Fruit fly (Drosophila melanogaster) whole organism, embryonic: ENCODE data around the gene CG8173.

Experiments
- Adf1 ChIP-seq: fragments of 200-800 bp; sonication (Bioruptor generic); IDR thresholded peaks from 2 replicates; pipeline ENCODE4 v1.3.6; 2022; ENCODE audit warnings: missing biosample characterization, missing genetic modification characterization
- Atf-2 ChIP-seq: fragments of 200-800 bp; sonication (Bioruptor generic); optimal IDR thresholded peaks from 2 replicates; lab custom pipeline; 2016; ENCODE audit warnings: missing biosample characterization, missing genetic modification characterization
- B-H1 ChIP-seq: fragments of 200-800 bp; sonication (Bioruptor generic); IDR thresholded peaks from 3 replicates; pipeline ENCODE4 v1.3.6; 2022; ENCODE audit warnings: missing biosample characterization, missing genetic modification characterization
- CG11504 ChIP-seq: fragments of 200-800 bp; sonication (Bioruptor generic); optimal IDR thresholded peaks from 3 replicates; lab custom pipeline; 2019; ENCODE audit warnings: missing biosample characterization, mild to moderate bottlenecking, missing genetic modification characterization, moderate library complexity
- CG13624 ChIP-seq: fragments of 200-800 bp; sonication (Bioruptor generic); optimal IDR thresholded peaks from 2 replicates; lab custom pipeline; 2016; ENCODE audit warnings: missing biosample characterization, missing genetic modification characterization
- CG17912 ChIP-seq: fragments of 200-800 bp; sonication (Bioruptor generic); optimal IDR thresholded peaks from 2 replicates; lab custom pipeline; 2018; ENCODE audit warnings: missing biosample characterization, mild to moderate bottlenecking, missing genetic modification characterization
- CG2678 ChIP-seq: fragments of 200-800 bp; sonication (Bioruptor generic); optimal IDR thresholded peaks from 3 replicates; lab custom pipeline; 2019; ENCODE audit warnings: missing biosample characterization, mild to moderate bottlenecking, missing genetic modification characterization, moderate library complexity
- CG30403 ChIP-seq: fragments of 200-800 bp; sonication (Bioruptor generic); optimal IDR thresholded peaks from 3 replicates; lab custom pipeline; 2016; ENCODE audit warnings: missing biosample characterization, missing genetic modification characterization
- CG30431 ChIP-seq: fragments of 200-800 bp; sonication (Bioruptor generic); optimal IDR thresholded peaks from 2 replicates; lab custom pipeline; 2017; ENCODE audit warnings: missing biosample characterization, missing genetic modification characterization
- CG6813 ChIP-seq: fragments of 200-800 bp; sonication (Bioruptor generic); optimal IDR thresholded peaks from 2 replicates; lab custom pipeline; 2017; ENCODE audit warnings: missing biosample characterization, missing genetic modification characterization, mild to moderate bottlenecking, moderate library complexity, missing genetic modification reagents
- CkIIα-i1 ChIP-seq: fragments of 200-800 bp; sonication (Bioruptor generic); IDR thresholded peaks from 2 replicates; pipeline ENCODE4 v1.3.6; 2022; ENCODE audit warnings: missing biosample characterization, missing genetic modification characterization
- Dbx ChIP-seq: fragments of 200-800 bp; sonication (Bioruptor generic); IDR thresholded peaks from 3 replicates; pipeline ENCODE4 v1.3.6; 2022; ENCODE audit warnings: missing biosample characterization, missing genetic modification characterization
- Drgx ChIP-seq: fragments of 200-800 bp; sonication (Bioruptor generic); IDR thresholded peaks from 2 replicates; pipeline ENCODE4 v1.3.6; 2022; ENCODE audit warnings: missing biosample characterization, missing genetic modification characterization
- Ets65A ChIP-seq: fragments of 200-800 bp; sonication (Bioruptor generic); peaks from one replicate; lab custom pipeline; 2016; ENCODE audit warnings: missing biosample characterization, missing genetic modification characterization
- Gsc ChIP-seq: fragments of 200-800 bp; sonication (Bioruptor generic); IDR thresholded peaks from 2 replicates; pipeline ENCODE4 v1.3.6; 2022; ENCODE audit warnings: missing biosample characterization, missing genetic modification characterization
- Myb ChIP-seq: fragments of 200-800 bp; sonication (Bioruptor generic); optimal IDR thresholded peaks from 2 replicates; lab custom pipeline; 2016; ENCODE audit warnings: missing biosample characterization, missing genetic modification characterization
- Neu2 ChIP-seq: fragments of 200-800 bp; sonication (Bioruptor generic); optimal IDR thresholded peaks from 3 replicates; lab custom pipeline; 2016; ENCODE audit warnings: missing biosample characterization, missing genetic modification characterization, borderline replicate concordance
- Nf-YB ChIP-seq: fragments of 200-800 bp; sonication (Bioruptor generic); optimal IDR thresholded peaks from 3 replicates; lab custom pipeline; 2019; ENCODE audit warnings: missing biosample characterization, mild to moderate bottlenecking, missing genetic modification characterization, moderate library complexity
- Opbp ChIP-seq: fragments of 200-800 bp; sonication (Bioruptor generic); IDR thresholded peaks from 3 replicates; pipeline ENCODE4 v1.3.6; 2022; ENCODE audit warnings: missing biosample characterization, missing genetic modification characterization; ENCODE audit not compliant: partially characterized antibody
- Pdp1 ChIP-seq, 2 experiments: fragments of 200-800 bp; sonication (Bioruptor generic); optimal IDR thresholded peaks; 3 replicates each; lab custom pipeline; 2016; ENCODE audit warnings: missing biosample characterization in 2 of 2, missing genetic modification characterization in 2 of 2, mild to moderate bottlenecking in 1 of 2, moderate library complexity in 1 of 2
- Side ChIP-seq: fragments of 200-800 bp; sonication (Bioruptor generic); optimal IDR thresholded peaks from 2 replicates; lab custom pipeline; 2016; ENCODE audit warnings: missing biosample characterization, missing genetic modification characterization
- Sry-β ChIP-seq: fragments of 200-800 bp; sonication (Bioruptor generic); optimal IDR thresholded peaks from 2 replicates; lab custom pipeline; 2018; ENCODE audit warnings: missing biosample characterization, mild to moderate bottlenecking, missing genetic modification characterization, moderate library complexity
- al ChIP-seq: fragments of 200-800 bp; sonication (Bioruptor generic); IDR thresholded peaks from 2 replicates; pipeline ENCODE4 v1.3.6; 2022; ENCODE audit warnings: missing biosample characterization, missing genetic modification characterization
- ap ChIP-seq: fragments of 200-800 bp; sonication (Bioruptor generic); IDR thresholded peaks from 2 replicates; pipeline ENCODE4 v1.3.6; 2022; ENCODE audit warnings: missing biosample characterization, missing genetic modification characterization
- bcd ChIP-seq: fragments of 200-800 bp; sonication (Bioruptor generic); optimal IDR thresholded peaks from 2 replicates; lab custom pipeline; 2017; ENCODE audit warnings: missing biosample characterization, mild to moderate bottlenecking, missing genetic modification characterization
- bsh ChIP-seq, 2 experiments: fragments of 200-800 bp; sonication (Bioruptor generic); optimal IDR thresholded peaks; 2 replicates each; lab custom pipeline; 2017 to 2018; ENCODE audit warnings: mild to moderate bottlenecking in 2 of 2, missing biosample characterization in 2 of 2, missing genetic modification characterization in 2 of 2, moderate library complexity in 1 of 2
- btn ChIP-seq: fragments of 200-800 bp; sonication (Bioruptor generic); optimal IDR thresholded peaks from 2 replicates; lab custom pipeline; 2016; ENCODE audit warnings: missing biosample characterization, missing genetic modification characterization
- chinmo ChIP-seq: fragments of 200-800 bp; sonication (Bioruptor generic); IDR thresholded peaks from 4 replicates; pipeline ENCODE4 v1.3.6; 2022; ENCODE audit warnings: missing biosample characterization, missing genetic modification characterization; ENCODE audit not compliant: partially characterized antibody
- croc ChIP-seq: fragments of 200-800 bp; sonication (Bioruptor generic); conservative IDR thresholded peaks from 3 replicates; pipeline ENCODE4 v1.3.6; 2022; ENCODE audit warnings: missing biosample characterization, missing genetic modification characterization
- dati ChIP-seq: fragments of 200-800 bp; sonication (Bioruptor generic); IDR thresholded peaks from 2 replicates; pipeline ENCODE4 v1.3.6; 2022; ENCODE audit warnings: missing biosample characterization, missing genetic modification characterization
- disco-r ChIP-seq: fragments of 200-800 bp; sonication (Bioruptor generic); optimal IDR thresholded peaks from 2 replicates; lab custom pipeline; 2016; ENCODE audit warnings: missing biosample characterization, missing genetic modification characterization
- emc ChIP-seq: fragments of 200-800 bp; sonication (Bioruptor generic); optimal IDR thresholded peaks from 2 replicates; lab custom pipeline; 2016; ENCODE audit warnings: missing biosample characterization, missing genetic modification characterization
- eyg ChIP-seq: fragments of 200-800 bp; sonication (Bioruptor generic); optimal IDR thresholded peaks from 3 replicates; lab custom pipeline; 2016; ENCODE audit warnings: missing biosample characterization, missing genetic modification characterization
- gsb-n ChIP-seq: fragments of 200-800 bp; sonication (Bioruptor generic); optimal IDR thresholded peaks from 3 replicates; lab custom pipeline; 2018; ENCODE audit warnings: missing biosample characterization, mild to moderate bottlenecking, missing genetic modification characterization
- h ChIP-seq: fragments of >200 bp; optimal IDR thresholded peaks from 2 replicates; lab custom pipeline; 2017
- her ChIP-seq: fragments of 200-800 bp; sonication (Bioruptor generic); optimal IDR thresholded peaks from 2 replicates; lab custom pipeline; 2016; ENCODE audit warnings: missing biosample characterization, missing genetic modification characterization
- hth ChIP-seq: fragments of >200 bp; optimal IDR thresholded peaks from 2 replicates; lab custom pipeline; 2017; ENCODE audit warnings: inconsistent platforms
- inv ChIP-seq: fragments of 200-800 bp; sonication (Bioruptor generic); IDR thresholded peaks from 2 replicates; pipeline ENCODE4 v1.3.6; 2022; ENCODE audit warnings: missing biosample characterization, missing genetic modification characterization; ENCODE audit not compliant: partially characterized antibody
- lab ChIP-seq: fragments of 200-800 bp; sonication (Bioruptor generic); optimal IDR thresholded peaks from 3 replicates; lab custom pipeline; 2017; ENCODE audit warnings: missing biosample characterization, missing genetic modification characterization, mild to moderate bottlenecking, moderate library complexity, missing genetic modification reagents
- lola ChIP-seq, 3 experiments: fragments of >200 bp in 2 of 3; fragments of 200-800 bp in 1 of 3; sonication (Bioruptor generic) in 1 of 3; optimal IDR thresholded peaks; 2 replicates each; lab custom pipeline; 2017 to 2019; ENCODE audit warnings: missing biosample characterization in 3 of 3, missing genetic modification characterization in 3 of 3, mild to moderate bottlenecking in 1 of 3, moderate library complexity in 1 of 3
- lov ChIP-seq, 2 experiments: fragments of 200-800 bp in 1 of 2; fragments of >200 bp in 1 of 2; sonication (Bioruptor generic) in 1 of 2; IDR thresholded peaks in 1 of 2; optimal IDR thresholded peaks in 1 of 2; 2 replicates in 1 of 2; 3 replicates in 1 of 2; pipeline versions ENCODE4 v1.3.6 to Lab custom; 2017 to 2022; ENCODE audit warnings: missing biosample characterization in 1 of 2, missing genetic modification characterization in 1 of 2
- nom ChIP-seq: fragments of 200-800 bp; sonication (Bioruptor generic); optimal IDR thresholded peaks from 2 replicates; lab custom pipeline; 2017; ENCODE audit warnings: missing biosample characterization, missing genetic modification characterization, mild to moderate bottlenecking, moderate library complexity, missing genetic modification reagents
- pum ChIP-seq: fragments of 200-800 bp; sonication (Bioruptor generic); optimal IDR thresholded peaks from 2 replicates; lab custom pipeline; 2016; ENCODE audit warnings: missing biosample characterization, missing genetic modification characterization
- row ChIP-seq: fragments of 200-800 bp; sonication (Bioruptor generic); IDR thresholded peaks from 3 replicates; pipeline ENCODE4 v1.3.6; 2022; ENCODE audit warnings: missing biosample characterization, missing genetic modification characterization
- sim ChIP-seq: fragments of 200-800 bp; sonication (Bioruptor generic); IDR thresholded peaks from 2 replicates; pipeline ENCODE4 v1.3.6; 2022; ENCODE audit warnings: missing biosample characterization, missing genetic modification characterization
- sima ChIP-seq: fragments of 200-800 bp; sonication (Bioruptor generic); optimal IDR thresholded peaks from 2 replicates; lab custom pipeline; 2016; ENCODE audit warnings: missing biosample characterization, missing genetic modification characterization
- tna ChIP-seq: fragments of 200-800 bp; sonication (Bioruptor generic); IDR thresholded peaks from 2 replicates; pipeline ENCODE4 v1.3.6; 2022; ENCODE audit warnings: missing biosample characterization, missing genetic modification characterization; ENCODE audit not compliant: partially characterized antibody
- trem ChIP-seq: fragments of 200-800 bp; optimal IDR thresholded peaks from 3 replicates; lab custom pipeline; 2019; ENCODE audit warnings: missing biosample characterization, mild to moderate bottlenecking, missing genetic modification characterization, moderate library complexity
- tx ChIP-seq: fragments of 200-800 bp; sonication (Bioruptor generic); optimal IDR thresholded peaks from 2 replicates; lab custom pipeline; 2016; ENCODE audit warnings: missing biosample characterization, missing genetic modification characterization

The CG8173 gene

DNA sequence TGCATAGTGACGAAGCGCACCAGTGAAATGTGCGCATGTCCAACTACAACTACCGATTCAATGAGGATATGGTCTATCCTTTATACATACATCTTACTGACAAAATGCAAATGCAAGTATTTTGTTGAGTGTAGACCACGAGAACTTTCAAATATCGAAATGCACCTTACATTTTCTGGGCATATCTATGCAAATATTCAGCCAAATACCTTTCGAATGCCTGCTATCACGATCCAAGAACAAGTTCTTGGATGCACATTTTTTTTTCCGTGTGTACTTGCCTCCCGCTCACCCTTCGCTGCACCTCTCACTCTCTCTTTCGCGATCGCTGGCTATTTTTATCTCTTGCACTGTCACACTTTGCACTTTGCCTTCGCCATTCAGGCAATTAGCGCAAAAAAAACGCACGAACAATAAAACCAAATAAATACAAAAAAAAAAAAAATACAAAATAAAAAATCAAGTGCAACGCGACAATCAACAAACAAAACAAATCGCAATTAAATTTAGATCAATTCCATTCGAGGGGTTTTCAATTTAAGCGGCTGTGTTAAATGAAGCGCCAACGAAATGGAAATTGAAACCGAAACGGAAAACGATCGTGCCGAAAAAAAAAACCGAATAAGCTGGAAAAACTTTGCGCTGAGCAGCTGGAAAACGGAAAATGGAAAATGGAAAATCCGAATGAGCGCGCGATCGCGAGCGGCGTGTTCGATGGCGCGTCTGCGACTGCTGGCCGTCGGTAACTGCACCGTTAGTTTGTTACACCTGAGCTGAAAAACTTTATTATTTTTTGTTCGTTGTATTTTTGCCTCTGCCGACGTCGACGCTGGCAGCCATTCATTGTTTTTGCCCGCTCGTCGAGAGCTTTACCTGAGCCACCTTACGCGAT lies 15.2 kb downstream of the CG8173 start:
- peak; percentile 55 for TF ChIP-seq Adf1
- TF ChIP-seq Drgx (GFP tag; lab: Robert Waterston, UW) = peak; percentile 56; the same call in 1 of the 2 replicates
- no peak for TF ChIP-seq sim (GFP tag; lab: Robert Waterston, UW)
- no peak for TF ChIP-seq CkIIα-i1 (GFP tag; lab: Robert Waterston, UW)
- no peak for TF ChIP-seq Atf-2 (GFP tag; lab: Kevin White, UChicago)
- TF ChIP-seq lola (GFP tag; optimal IDR thresholded peaks at IDR 0.05; lab: Kevin White, UChicago) = no peak
- no peak for TF ChIP-seq dati (GFP tag; lab: Robert Waterston, UW)
- no peak for TF ChIP-seq her (GFP tag; lab: Kevin White, UChicago)
- no peak for TF ChIP-seq croc (GFP tag; lab: Robert Waterston, UW)
- TF ChIP-seq eyg (GFP tag; lab: Kevin White, UChicago) = no peak
- no peak for TF ChIP-seq bcd (GFP tag; lab: Kevin White, UChicago)
- no peak for TF ChIP-seq lov (optimal IDR thresholded peaks at IDR 0.05; lab: Kevin White, UChicago)
- TF ChIP-seq lov (GFP tag; IDR thresholded peaks at IDR 0.05; lab: Robert Waterston, UW) = 0 out of 3 replicates have a peak, but pooled peaks have one; percentile 4
- TF ChIP-seq Neu2 (GFP tag; lab: Kevin White, UChicago) = no peak
- peak; percentile 77 for TF ChIP-seq nom (GFP tag; lab: Kevin White, UChicago)
- TF ChIP-seq CG13624 = no peak
- TF ChIP-seq trem (tag; lab: Kevin White, UChicago) = no peak
- no peak for TF ChIP-seq Side
- TF ChIP-seq ap (GFP tag; lab: Robert Waterston, UW) = no peak
- 0 out of 2 replicates have a peak, but pooled peaks have one; percentile 14 for TF ChIP-seq tna (GFP tag; lab: Robert Waterston, UW)
- TF ChIP-seq CG30431 = no peak
- no peak for TF ChIP-seq Opbp (GFP tag; lab: Robert Waterston, UW)
- no peak for TF ChIP-seq pum
- TF ChIP-seq sima (GFP tag; lab: Kevin White, UChicago) = no peak
- no peak for TF ChIP-seq h (lab: Kevin White, UChicago)
- no peak for TF ChIP-seq Ets65A (GFP tag; lab: Kevin White, UChicago)
- TF ChIP-seq lab (GFP tag; lab: Kevin White, UChicago) = no peak
- no peak for TF ChIP-seq CG30403 (GFP tag; lab: Kevin White, UChicago)
- TF ChIP-seq bsh (GFP tag; optimal IDR thresholded peaks at IDR 0.05; lab: Kevin White, UChicago) = peak in 1 of 2 experiments; percentile 60
- no peak for TF ChIP-seq Gsc
- no peak for TF ChIP-seq inv (GFP tag; lab: Robert Waterston, UW)
- TF ChIP-seq disco-r (GFP tag; lab: Kevin White, UChicago) = no peak
- TF ChIP-seq CG6813 (GFP tag; lab: Kevin White, UChicago) = no peak
- TF ChIP-seq Nf-YB = no peak
- TF ChIP-seq hth (lab: Kevin White, UChicago) = no peak
- 0 out of 4 replicates have a peak, but pooled peaks have one; percentile 34 for TF ChIP-seq chinmo (GFP tag; lab: Robert Waterston, UW)
- no peak for TF ChIP-seq tx (GFP tag; lab: Kevin White, UChicago)
- no peak for TF ChIP-seq Myb
- TF ChIP-seq gsb-n = no peak
- peak; percentile 23; the same call in 1 of the 3 replicates for TF ChIP-seq row

- TF ChIP-seq al (GFP tag; lab: Robert Waterston, UW) = no peak
- peak; percentile 35; the same call in 1 of the 3 replicates for TF ChIP-seq row
- TF ChIP-seq CG11504 (tag; lab: Kevin White, UChicago) = peak; percentile 55
- TF ChIP-seq Dbx (GFP tag; lab: Robert Waterston, UW) = no peak
- no peak for TF ChIP-seq Sry-β (GFP tag; lab: Kevin White, UChicago)
- TF ChIP-seq B-H1 (GFP tag; lab: Robert Waterston, UW) = no peak
- TF ChIP-seq emc (GFP tag; lab: Kevin White, UChicago) = no peak
- TF ChIP-seq btn (GFP tag; lab: Kevin White, UChicago) = no peak
- TF ChIP-seq Pdp1 (GFP tag; optimal IDR thresholded peaks at IDR 0.05; lab: Kevin White, UChicago) = peak in 1 of 2 experiments; percentile 8
- TF ChIP-seq chinmo (GFP tag; lab: Robert Waterston, UW) = no peak
- peak; percentile 15 for TF ChIP-seq CG30403 (GFP tag; lab: Kevin White, UChicago)
- TF ChIP-seq CG2678 = peak; percentile 32
- TF ChIP-seq CG17912 = no peak
These were observed 16.7 kb downstream of the CG8173 start for dm6 chrX:17692729-17693128.
